Fruit fly (Drosophila melanogaster): ENCODE data around the gene Dpy-30L2.

Gene Dpy-30L2

DNA sequence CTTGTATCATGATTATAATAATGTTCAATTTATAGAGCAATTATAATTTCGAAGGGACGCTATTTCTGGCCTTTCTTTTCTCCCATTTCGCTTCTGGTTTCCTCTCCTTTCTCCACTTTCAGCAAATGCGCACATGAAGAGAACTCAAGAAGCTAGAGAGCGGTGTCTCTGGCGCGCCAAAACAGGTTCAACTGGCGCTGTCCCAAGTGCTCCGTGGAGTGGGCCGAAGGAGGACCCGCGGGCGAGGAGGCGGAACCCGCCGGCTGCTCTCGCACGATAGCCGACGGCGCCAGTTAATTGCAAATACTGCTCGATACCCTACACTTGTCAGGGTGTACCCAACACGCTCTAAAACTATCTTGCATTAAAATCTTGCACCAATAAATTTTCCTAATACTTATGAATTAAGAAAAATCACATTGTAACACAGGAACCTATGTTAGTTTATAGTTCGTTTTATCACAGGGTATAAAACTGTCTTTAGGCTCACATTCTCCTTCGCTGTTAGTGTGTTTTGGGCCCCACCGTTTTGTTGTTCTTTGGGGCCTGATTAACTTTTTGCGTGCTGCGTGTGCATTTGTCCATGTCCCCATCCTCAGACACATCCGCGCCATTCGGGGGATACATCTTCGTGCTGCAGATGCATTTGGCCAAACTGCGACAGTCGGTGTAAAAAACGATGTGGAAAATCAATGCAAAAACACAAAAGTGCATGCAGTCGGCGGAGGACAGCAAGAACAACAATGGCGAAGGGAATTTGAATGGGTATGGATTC lies 22.9 kb upstream of the Dpy-30L2 start (continued):
- TF ChIP-seq jumu (GFP tag; optimal IDR thresholded peaks at IDR 0.05) (peak; percentile 90), CG4707 (GFP tag; optimal IDR thresholded peaks at IDR 0.05) (peak; percentile 72), CG5953 (GFP tag; IDR thresholded peaks at IDR 0.05) (peak; percentile 94), crc (GFP tag; optimal IDR thresholded peaks at IDR 0.05) (peak; percentile 59), CG15696 (tag; optimal IDR thresholded peaks at IDR 0.05) (peak; percentile 18), Dp (GFP tag; optimal IDR thresholded peaks at IDR 0.05) (no peak), gt (GFP tag; IDR thresholded peaks at IDR 0.05) (peak; percentile 70), CG5180 (GFP tag; optimal IDR thresholded peaks at IDR 0.05) (peak; percentile 29), gfzf (GFP tag; optimal IDR thresholded peaks at IDR 0.05) (no peak), CG15269 (tag; optimal IDR thresholded peaks at IDR 0.05) (peak; percentile 92), CG32767 (GFP tag; IDR thresholded peaks at IDR 0.05) (peak; percentile 90), Sin3A (optimal IDR thresholded peaks at IDR 0.05) (no peak), Hr39 (optimal IDR thresholded peaks at IDR 0.05) (no peak), lilli (GFP tag; optimal IDR thresholded peaks at IDR 0.05) (peak; percentile 93), CG3847 (GFP tag; IDR thresholded peaks at IDR 0.05) (peak; percentile 92), Lim3 (GFP tag; IDR thresholded peaks at IDR 0.05) (peak; percentile 75), mam (GFP tag; optimal IDR thresholded peaks at IDR 0.05) (peak; percentile 85), CG1832 (GFP tag; optimal IDR thresholded peaks at IDR 0.05) (no peak), CG11723 (GFP tag; optimal IDR thresholded peaks at IDR 0.05) (peak; percentile 49), CG17186 (GFP tag; optimal IDR thresholded peaks at IDR 0.05) (no peak), CG42726 (GFP tag; IDR thresholded peaks at IDR 0.05; ENCODE audit: partially characterized antibody) (no peak), unc-4 (GFP tag; IDR thresholded peaks at IDR 0.05; ENCODE audit: partially characterized antibody) (no peak), sqz (GFP tag; optimal IDR thresholded peaks at IDR 0.05) (peak; percentile 9), CG1792 (GFP tag; optimal IDR thresholded peaks at IDR 0.05) (peak; percentile 86), CG31388 (GFP tag; optimal IDR thresholded peaks at IDR 0.05) (peak; percentile 53), Rx (GFP tag; IDR thresholded peaks at IDR 0.05) (peak; percentile 86), CG18262 (tag; optimal IDR thresholded peaks at IDR 0.05) (peak; percentile 56), caup (GFP tag; optimal IDR thresholded peaks at IDR 0.05; ENCODE audit: severe bottlenecking) (peak; percentile 89), repo (GFP tag; optimal IDR thresholded peaks at IDR 0.05) (peak; percentile 76), Med (GFP tag) (peak; percentile 99), CG4617 (GFP tag; optimal IDR thresholded peaks at IDR 0.05; ENCODE audit: borderline replicate concordance) (peak; percentile 31), Dip3 (GFP tag; optimal IDR thresholded peaks at IDR 0.05) (peak; percentile 95), CG15073 (GFP tag; optimal IDR thresholded peaks at IDR 0.05) (peak; percentile 37), Dref (GFP tag; IDR thresholded peaks at IDR 0.05) (peak; percentile 20; the same call in 1 of the 2 replicates), kay (GFP tag; optimal IDR thresholded peaks at IDR 0.05) (no peak), pzg (GFP tag; optimal IDR thresholded peaks at IDR 0.05) (peak; percentile 5), NFAT (GFP tag; IDR thresholded peaks at IDR 0.05) (peak; percentile 87), CG12942 (GFP tag; optimal IDR thresholded peaks at IDR 0.05) (peak; percentile 79), Meics (GFP tag; optimal IDR thresholded peaks at IDR 0.05) (peak; percentile 85), CG8765 (GFP tag; IDR thresholded peaks at IDR 0.05) (peak; percentile 65), ase (GFP tag; IDR thresholded peaks at IDR 0.05) (peak; percentile 89), sob (GFP tag; IDR thresholded peaks at IDR 0.05) (peak; percentile 93), CG10267 (tag; optimal IDR thresholded peaks at IDR 0.05) (peak; percentile 45), maf-S (GFP tag; optimal IDR thresholded peaks at IDR 0.05) (peak; percentile 86), CG9437 (GFP tag; optimal IDR thresholded peaks at IDR 0.05) (peak; percentile 72), CG12104 (GFP tag; optimal IDR thresholded peaks at IDR 0.05) (peak; percentile 46), CG2129 (GFP tag; IDR thresholded peaks at IDR 0.05; ENCODE audit: partially characterized antibody) (no peak), tgo (GFP tag; IDR thresholded peaks at IDR 0.05) (peak; percentile 94), sr (GFP tag; IDR thresholded peaks at IDR 0.05) (peak; percentile 79; the same call in 2 of the 3 replicates), tna (GFP tag; IDR thresholded peaks at IDR 0.05; ENCODE audit: partially characterized antibody) (no peak)

All from whole organism, embryonic.